Worm (Caenorhabditis elegans) whole organism, L3 larva: ENCODE measurements around the gene mob-2.

Experiments used
- ZK546.5 ChIP-seq: sonication (generic microtip); optimal IDR thresholded peaks from 2 replicates; lab custom pipeline; 2017; ENCODE audit warnings: missing biosample characterization, missing genetic modification characterization
- ama-1 ChIP-seq: fragments of 150-350 bp; optimal IDR thresholded peaks from 2 replicates; lab custom pipeline; 2018
- ceh-9 ChIP-seq: sonication (generic microtip); optimal IDR thresholded peaks from 2 replicates; lab custom pipeline; 2018; ENCODE audit warnings: missing biosample characterization, missing genetic modification characterization
- egl-5 ChIP-seq: fragments of 150-350 bp; optimal IDR thresholded peaks from 2 replicates; lab custom pipeline; 2017; ENCODE audit warnings: missing biosample characterization, missing genetic modification reagents, missing genetic modification characterization, inconsistent platforms
- jun-1 ChIP-seq: fragments of 150-350 bp; optimal IDR thresholded peaks from 2 replicates; lab custom pipeline; 2014; ENCODE audit warnings: missing biosample characterization, missing genetic modification reagents, missing genetic modification characterization
- lin-39 ChIP-seq: fragments of 150-350 bp; optimal IDR thresholded peaks from 2 replicates; lab custom pipeline; 2018; ENCODE audit warnings: missing biosample characterization, missing genetic modification reagents, missing genetic modification characterization
- nhr-77 ChIP-seq: fragments of 150-350 bp; optimal IDR thresholded peaks from 2 replicates; lab custom pipeline; 2014; ENCODE audit warnings: missing biosample characterization, missing genetic modification characterization
- pha-4 ChIP-seq: fragments of 150-350 bp; optimal IDR thresholded peaks from 2 replicates; lab custom pipeline; 2014; ENCODE audit warnings: missing biosample characterization, missing genetic modification reagents, missing genetic modification characterization
- ztf-11 ChIP-seq: fragments of 150-350 bp; optimal IDR thresholded peaks from 2 replicates; lab custom pipeline; 2014; ENCODE audit warnings: missing biosample characterization, missing genetic modification characterization

DNA sequence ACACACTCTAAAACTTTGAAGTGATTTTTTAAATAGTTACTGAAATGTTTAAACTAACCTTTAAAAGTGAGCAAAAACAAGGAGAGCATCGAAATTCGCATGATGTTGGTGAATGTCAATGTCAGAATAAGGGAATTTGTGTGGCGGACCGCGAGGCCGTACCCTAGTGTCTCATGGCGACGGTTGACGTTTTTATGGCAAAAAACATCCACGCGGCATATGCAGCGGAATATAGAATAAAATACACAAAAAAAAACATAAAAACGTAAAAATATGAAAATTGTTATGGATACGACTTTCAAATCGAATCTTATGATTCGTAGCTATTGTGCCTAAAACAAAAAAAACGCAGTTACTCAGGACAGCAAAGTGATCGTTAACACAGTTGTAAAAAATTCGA is 20.0 kb upstream of the mob-2 start, which contains the start of gene cwp-5:
- TF ChIP-seq ama-1 (lab: Kevin White, UChicago): no peak
- TF ChIP-seq nhr-77 (tag; lab: Kevin White, UChicago): no peak
- no peak for TF ChIP-seq ZK546.5 (tag; lab: Kevin White, UChicago)
- TF ChIP-seq jun-1: no peak
- no peak for TF ChIP-seq lin-39 (tag; lab: Kevin White, UChicago)
- no peak for TF ChIP-seq ztf-11
- TF ChIP-seq egl-5: no peak
- TF ChIP-seq ceh-9 (tag; lab: Kevin White, UChicago): no peak
- TF ChIP-seq pha-4: no peak
